Worm (Caenorhabditis elegans) whole organism, L1 larva: Measurements from ENCODE around the gene oac-20.

ENCODE experiments used
- Y116A8C.19 ChIP-seq: sonication (generic microtip); optimal IDR thresholded peaks from 2 replicates; lab custom pipeline; 2016; ENCODE audit warnings: missing compliant biosample characterization, missing genetic modification characterization, borderline replicate concordance
- jun-1 ChIP-seq: fragments of 150-350 bp; optimal IDR thresholded peaks from 2 replicates; lab custom pipeline; 2014; ENCODE audit warnings: missing biosample characterization, missing genetic modification reagents, missing genetic modification characterization
- nhr-71 ChIP-seq: sonication (generic microtip); optimal IDR thresholded peaks from 2 replicates; lab custom pipeline; 2016; ENCODE audit warnings: mild to moderate bottlenecking, missing genetic modification characterization, moderate library complexity, missing compliant biosample characterization
- nhr-76 ChIP-seq: sonication (generic microtip); optimal IDR thresholded peaks from 2 replicates; lab custom pipeline; 2017; ENCODE audit warnings: missing biosample characterization, missing genetic modification characterization
- pqm-1 ChIP-seq: sonication (generic microtip); optimal IDR thresholded peaks from 3 replicates; lab custom pipeline; 2017; ENCODE audit warnings: missing biosample characterization, missing genetic modification characterization

- TF ChIP-seq jun-1 (no peak), pqm-1 (no peak), nhr-76 (no peak), nhr-71 (no peak), Y116A8C.19 (tag; lab: Kevin White, UChicago) (no peak)
These were observed 50.7 kb downstream of the oac-20 start for ce11 chrV:16029237-16029636.
